Fruit fly (Drosophila melanogaster) whole organism, wandering third instar larva: ENCODE measurements around the gene CG42346.

ENCODE experiments used
- Abd-B ChIP-seq: fragments of >200 bp; optimal IDR thresholded peaks from 2 replicates; lab custom pipeline; 2017; ENCODE audit warnings: missing biosample characterization, missing genetic modification characterization
- CG32264 ChIP-seq: fragments of 200-800 bp; sonication (Bioruptor generic); optimal IDR thresholded peaks from 2 replicates; lab custom pipeline; 2016; ENCODE audit warnings: missing biosample characterization, missing genetic modification characterization
- CG9705 ChIP-seq: fragments of 200-800 bp; sonication (Bioruptor generic); optimal IDR thresholded peaks from 2 replicates; lab custom pipeline; 2018; ENCODE audit warnings: missing biosample characterization, mild to moderate bottlenecking, missing genetic modification characterization
- CrebA ChIP-seq: fragments of 200-800 bp; sonication (Bioruptor generic); optimal IDR thresholded peaks from 2 replicates; lab custom pipeline; 2016; ENCODE audit warnings: missing biosample characterization, mild to moderate bottlenecking, missing genetic modification characterization, borderline replicate concordance
- Dfd ChIP-seq: fragments of >200 bp; optimal IDR thresholded peaks from 2 replicates; lab custom pipeline; 2017; ENCODE audit warnings: missing biosample characterization, missing genetic modification characterization
- Dif ChIP-seq: fragments of 200-275, 200-300 bp; sonication (Bioruptor generic); optimal IDR thresholded peaks from 2 replicates; lab custom pipeline; 2018; ENCODE audit warnings: missing biosample characterization, missing genetic modification characterization; ENCODE audit not compliant: partially characterized antibody
- GATAd ChIP-seq: sonication (Bioruptor generic); optimal IDR thresholded peaks from 2 replicates; lab custom pipeline; 2016; ENCODE audit warnings: missing biosample characterization, missing genetic modification characterization
- HLH106 ChIP-seq: fragments of 200-800 bp; optimal IDR thresholded peaks from 3 replicates; lab custom pipeline; 2019; ENCODE audit warnings: missing biosample characterization, mild to moderate bottlenecking, missing genetic modification characterization, moderate library complexity
- Hnf4 ChIP-seq: fragments of 200-800 bp; sonication (Bioruptor generic); optimal IDR thresholded peaks from 2 replicates; lab custom pipeline; 2016; ENCODE audit warnings: missing biosample characterization, mild to moderate bottlenecking, missing genetic modification characterization
- Hr78 ChIP-seq: fragments of >200 bp; optimal IDR thresholded peaks from 2 replicates; lab custom pipeline; 2017; ENCODE audit warnings: missing biosample characterization, missing genetic modification characterization
- Hr83 ChIP-seq: fragments of 200-300 bp; sonication (Bioruptor generic); optimal IDR thresholded peaks from 2 replicates; lab custom pipeline; 2016; ENCODE audit warnings: missing biosample characterization, mild to moderate bottlenecking, missing genetic modification characterization, moderate library complexity; ENCODE audit not compliant: poor library complexity, severe bottlenecking
- Mio ChIP-seq: sonication (Bioruptor generic); optimal IDR thresholded peaks from 2 replicates; lab custom pipeline; 2016; ENCODE audit warnings: missing biosample characterization, missing genetic modification characterization
- Myc ChIP-seq: fragments of >200 bp; optimal IDR thresholded peaks from 2 replicates; lab custom pipeline; 2017
- N ChIP-seq: fragments of >200 bp; optimal IDR thresholded peaks from 2 replicates; lab custom pipeline; 2018; ENCODE audit warnings: missing biosample characterization, missing external identifiers, missing genetic modification characterization
- OdsH ChIP-seq: fragments of 200-800 bp; sonication (Bioruptor generic); optimal IDR thresholded peaks from 2 replicates; lab custom pipeline; 2016; ENCODE audit warnings: missing biosample characterization, mild to moderate bottlenecking, missing genetic modification characterization
- Sp1 ChIP-seq: fragments of 200-800 bp; sonication (Bioruptor generic); optimal IDR thresholded peaks from 3 replicates; lab custom pipeline; 2019; ENCODE audit warnings: missing biosample characterization, mild to moderate bottlenecking, missing genetic modification characterization, moderate library complexity
- br ChIP-seq: fragments of 200-800 bp; sonication (Bioruptor generic); optimal IDR thresholded peaks from 2 replicates; lab custom pipeline; 2016; ENCODE audit warnings: missing biosample characterization, missing genetic modification characterization
- brk ChIP-seq: fragments of 200-800 bp; sonication (Bioruptor generic); optimal IDR thresholded peaks from 2 replicates; lab custom pipeline; 2016; ENCODE audit warnings: missing biosample characterization, mild to moderate bottlenecking, missing genetic modification characterization
- dl ChIP-seq, 2 experiments: fragments of 175-275, 200-275 bp in 1 of 2; fragments of 200-275 bp in 1 of 2; sonication (Bioruptor generic); optimal IDR thresholded peaks; lab custom pipeline; 2018; ENCODE audit warnings: mild to moderate bottlenecking in 2 of 2, missing biosample characterization in 2 of 2, missing genetic modification characterization in 2 of 2, moderate library complexity in 2 of 2; ENCODE audit not compliant: partially characterized antibody in 2 of 2, insufficient read depth in 1 of 2
- dsf ChIP-seq: sonication (Bioruptor generic); optimal IDR thresholded peaks from 2 replicates; lab custom pipeline; 2016; ENCODE audit warnings: missing biosample characterization, missing genetic modification characterization, borderline replicate concordance
- ey ChIP-seq: fragments of 200-800 bp; sonication (Bioruptor generic); optimal IDR thresholded peaks from 2 replicates; lab custom pipeline; 2016; ENCODE audit warnings: missing biosample characterization, missing genetic modification characterization
- foxo ChIP-seq, 2 experiments: fragments of 200-800 bp; sonication (Bioruptor generic); optimal IDR thresholded peaks; 2 replicates in 1 of 2; 3 replicates in 1 of 2; lab custom pipeline; 2016 to 2017; ENCODE audit warnings: missing biosample characterization in 2 of 2, missing genetic modification characterization in 2 of 2
- fru ChIP-seq: fragments of 200-800 bp; sonication (Bioruptor generic); optimal IDR thresholded peaks from 3 replicates; lab custom pipeline; 2016; ENCODE audit warnings: missing biosample characterization, mild to moderate bottlenecking, missing genetic modification characterization
- h ChIP-seq: fragments of 200-800 bp; sonication (Bioruptor generic); optimal IDR thresholded peaks from 3 replicates; lab custom pipeline; 2016; ENCODE audit warnings: missing biosample characterization, mild to moderate bottlenecking, missing genetic modification characterization
- jim ChIP-seq: fragments of 175-275, 200-325 bp; sonication (Bioruptor generic); optimal IDR thresholded peaks from 2 replicates; lab custom pipeline; 2016; ENCODE audit warnings: missing biosample characterization, mild to moderate bottlenecking, missing genetic modification characterization
- pan ChIP-seq: fragments of >200 bp; optimal IDR thresholded peaks from 2 replicates; lab custom pipeline; 2017
- psq ChIP-seq: fragments of 200-800 bp; sonication (Bioruptor generic); optimal IDR thresholded peaks from 3 replicates; lab custom pipeline; 2017; ENCODE audit warnings: missing biosample characterization, mild to moderate bottlenecking, missing genetic modification characterization, moderate library complexity
- rgr ChIP-seq: fragments of 200-800 bp; sonication (Bioruptor generic); optimal IDR thresholded peaks from 3 replicates; lab custom pipeline; 2016; ENCODE audit warnings: missing biosample characterization, mild to moderate bottlenecking, missing genetic modification characterization
- sage ChIP-seq: fragments of 200-800 bp; sonication (Bioruptor generic); optimal IDR thresholded peaks from 2 replicates; lab custom pipeline; 2016; ENCODE audit warnings: missing biosample characterization, mild to moderate bottlenecking, missing genetic modification characterization
- sv ChIP-seq: fragments of 200-800 bp; sonication (Bioruptor generic); optimal IDR thresholded peaks from 3 replicates; lab custom pipeline; 2016; ENCODE audit warnings: missing biosample characterization, missing genetic modification characterization
- tai ChIP-seq: sonication (Bioruptor generic); optimal IDR thresholded peaks from 2 replicates; lab custom pipeline; 2016; ENCODE audit warnings: missing biosample characterization, missing genetic modification characterization
- usp ChIP-seq: fragments of >200 bp; optimal IDR thresholded peaks from 2 replicates; lab custom pipeline; 2017; ENCODE audit warnings: missing biosample characterization, missing genetic modification characterization
- woc ChIP-seq: sonication (Bioruptor generic); optimal IDR thresholded peaks from 2 replicates; lab custom pipeline; 2016; ENCODE audit warnings: missing biosample characterization, mild to moderate bottlenecking, missing genetic modification characterization

The CG42346 gene

DNA sequence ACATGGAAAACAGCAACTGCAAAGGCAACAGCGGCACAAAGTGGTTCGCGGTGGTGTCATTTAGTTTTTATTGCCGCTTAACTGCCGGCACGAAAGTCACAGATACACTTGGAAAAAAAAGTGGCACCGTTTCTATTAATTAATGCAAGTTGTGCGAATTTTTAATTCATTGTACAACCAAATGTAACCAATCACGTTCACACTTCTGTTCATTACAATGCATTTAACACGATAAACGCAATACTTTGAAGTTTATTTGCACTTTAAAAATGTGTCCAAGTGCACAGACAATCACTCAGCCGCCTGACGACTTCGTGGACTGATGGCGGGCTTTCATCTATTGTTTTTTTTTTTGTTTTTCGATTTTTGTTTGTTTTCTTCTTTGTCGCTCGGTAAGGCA, 1.3 kb downstream of the CG42346 start (continued):
- TF ChIP-seq dsf (GFP tag; lab: Kevin White, UChicago) = no peak
- TF ChIP-seq Abd-B = no peak
- TF ChIP-seq CG32264 = no peak
- TF ChIP-seq sage = no peak

DNA sequence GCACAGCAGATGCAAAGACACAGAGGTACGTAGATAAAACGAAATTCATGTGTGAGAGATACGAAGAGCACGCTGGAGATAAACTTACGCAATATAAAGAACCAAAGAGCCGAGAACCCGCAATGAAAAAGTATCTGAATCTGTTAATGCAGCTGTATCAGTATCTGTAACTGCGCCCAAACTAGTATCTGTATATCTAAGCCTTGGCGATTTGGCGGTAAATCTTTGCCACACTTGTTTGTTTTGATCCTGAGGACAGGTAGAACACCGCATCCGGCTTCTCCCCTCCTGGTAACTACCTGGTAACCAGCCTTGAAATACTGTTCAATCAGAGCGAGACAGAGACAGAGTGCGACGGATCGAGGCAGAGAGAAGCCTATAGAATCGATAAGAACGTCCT, 4.2 kb downstream of the CG42346 start:
- TF ChIP-seq psq (GFP tag; lab: Kevin White, UChicago) = no peak
- TF ChIP-seq Dif (GFP tag; lab: Kevin White, UChicago) = no peak
- no peak for TF ChIP-seq Hr83 (GFP tag; lab: Kevin White, UChicago)
- no peak for TF ChIP-seq woc (GFP tag; lab: Kevin White, UChicago)
- TF ChIP-seq brk (GFP tag; lab: Kevin White, UChicago) = no peak
- no peak for TF ChIP-seq OdsH (GFP tag; lab: Kevin White, UChicago)
- TF ChIP-seq jim (GFP tag; lab: Kevin White, UChicago) = no peak
- no peak for TF ChIP-seq dsf (GFP tag; lab: Kevin White, UChicago)
- no peak for TF ChIP-seq Dfd (GFP tag; lab: Kevin White, UChicago)
- no peak for TF ChIP-seq Hr78 (GFP tag; lab: Kevin White, UChicago)
- no peak for TF ChIP-seq sage
- TF ChIP-seq GATAd (GFP tag; lab: Kevin White, UChicago) = no peak
- no peak for TF ChIP-seq N (GFP tag; lab: Kevin White, UChicago)
- no peak for TF ChIP-seq br
- no peak for TF ChIP-seq tai (GFP tag; lab: Kevin White, UChicago)

DNA sequence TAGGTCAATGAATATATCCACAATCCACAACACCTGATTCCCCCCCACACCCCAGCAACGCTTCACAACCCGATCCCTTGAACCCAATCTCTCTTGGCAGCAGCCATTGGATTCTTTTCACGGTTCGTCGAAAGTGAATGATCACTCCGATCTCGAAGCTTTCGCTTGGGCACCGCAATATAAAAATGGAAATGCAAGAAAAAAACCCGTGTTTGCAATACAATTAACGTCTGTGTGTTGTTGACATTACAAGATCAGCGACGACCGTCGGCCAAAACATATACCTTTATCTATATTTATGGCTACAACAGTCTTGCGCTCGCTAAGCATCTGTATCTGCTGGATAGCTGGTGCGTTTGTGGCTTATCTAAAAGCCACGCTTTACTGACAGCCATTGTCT, 5.1 kb downstream of the CG42346 start:
- no peak for TF ChIP-seq h (GFP tag; lab: Kevin White, UChicago)
- TF ChIP-seq Mio (GFP tag; lab: Kevin White, UChicago) = no peak
- TF ChIP-seq Hnf4 (GFP tag; lab: Kevin White, UChicago) = no peak
- TF ChIP-seq sv (GFP tag; lab: Kevin White, UChicago) = no peak
- no peak for TF ChIP-seq GATAd (GFP tag; lab: Kevin White, UChicago)
- no peak for TF ChIP-seq Myc (lab: Kevin White, UChicago)
- no peak for TF ChIP-seq N (GFP tag; lab: Kevin White, UChicago)

DNA sequence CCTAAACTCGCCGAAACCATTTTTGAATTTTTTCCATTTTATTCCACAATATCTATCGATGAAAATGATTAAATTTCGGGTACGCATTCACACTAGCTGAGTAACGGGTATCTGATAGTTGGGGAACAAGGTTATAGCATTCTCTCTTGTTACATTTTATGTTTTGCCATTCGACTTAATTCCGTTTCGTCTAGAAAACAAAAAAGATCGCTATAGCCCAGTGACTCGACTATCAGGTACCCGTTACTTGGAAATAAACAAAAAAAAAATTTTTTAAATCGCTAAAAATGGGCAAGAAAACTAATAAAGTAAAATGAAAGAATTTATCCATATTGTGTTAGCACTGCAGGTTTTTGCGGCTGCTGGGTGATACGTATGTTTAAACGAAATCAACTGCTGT, 6.2 kb downstream of the CG42346 start:
- TF ChIP-seq h (GFP tag; lab: Kevin White, UChicago) (no peak), Hr78 (GFP tag; lab: Kevin White, UChicago) (no peak), jim (GFP tag; lab: Kevin White, UChicago) (no peak), Abd-B (no peak)

DNA sequence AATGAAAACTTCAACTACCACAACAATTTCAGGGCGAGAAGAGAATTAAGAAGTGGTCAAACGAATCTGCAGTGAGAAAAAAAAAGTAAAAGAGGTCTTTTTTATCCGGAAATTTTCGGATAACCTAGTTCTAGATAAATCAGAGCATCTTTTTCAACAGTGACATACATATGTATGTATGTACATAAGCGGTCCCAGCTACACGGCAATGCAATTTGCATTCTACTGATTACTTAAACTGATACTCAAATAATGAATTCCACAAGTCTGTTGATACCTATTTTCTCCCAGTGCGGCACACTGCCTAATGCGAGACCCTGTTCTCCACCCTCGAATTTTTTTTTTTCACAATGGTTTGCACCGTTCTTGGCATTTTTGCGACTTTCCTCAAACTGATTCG, 14.2 kb downstream of the CG42346 start:
- peak; percentile 38 for TF ChIP-seq rgr
- TF ChIP-seq Dif (GFP tag; lab: Kevin White, UChicago) = no peak
- TF ChIP-seq Hnf4 (GFP tag; lab: Kevin White, UChicago) = peak; percentile 7
- TF ChIP-seq ey = peak; percentile 2
- peak; percentile 32 for TF ChIP-seq h (GFP tag; lab: Kevin White, UChicago)
- TF ChIP-seq pan (lab: Kevin White, UChicago) = no peak
- peak in 1 of 2 experiments; percentile 34 for TF ChIP-seq foxo (GFP tag; optimal IDR thresholded peaks at IDR 0.05; lab: Kevin White, UChicago)
- TF ChIP-seq OdsH (GFP tag; lab: Kevin White, UChicago) = peak; percentile 7
- no peak for TF ChIP-seq dsf (GFP tag; lab: Kevin White, UChicago)
- peak; percentile 32 for TF ChIP-seq br
- peak; percentile 45 for TF ChIP-seq fru (GFP tag; lab: Kevin White, UChicago)
- TF ChIP-seq HLH106 = peak; percentile 40
- TF ChIP-seq, all 38 proteins: peak for 9

DNA sequence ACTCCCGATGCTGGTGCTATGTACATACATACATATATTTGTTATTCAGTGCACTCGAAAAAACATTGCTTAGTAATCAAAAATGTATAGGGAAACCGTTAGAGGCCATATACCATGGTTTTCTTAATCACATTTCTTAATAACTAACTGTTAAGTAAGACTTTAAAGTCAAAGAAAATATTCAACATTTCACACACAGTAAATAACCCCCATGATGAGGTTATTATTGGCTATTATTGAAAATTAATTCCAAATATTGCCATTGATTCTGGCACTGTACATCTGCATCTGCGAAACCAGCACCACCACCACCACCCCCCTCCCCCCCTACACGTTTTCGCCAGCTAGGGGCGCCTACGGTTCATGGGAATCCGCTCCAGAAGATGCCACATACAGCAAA, 15.0 kb downstream of the CG42346 start:
- TF ChIP-seq OdsH (GFP tag; lab: Kevin White, UChicago) (no peak), Hr78 (GFP tag; lab: Kevin White, UChicago) (no peak), pan (lab: Kevin White, UChicago) (no peak), dl (GFP tag; optimal IDR thresholded peaks at IDR 0.05; lab: Kevin White, UChicago; ENCODE audit: insufficient read depth in 1 of 2, partially characterized antibody in 2 of 2) (no peak), Hr83 (GFP tag; lab: Kevin White, UChicago) (no peak), psq (GFP tag; lab: Kevin White, UChicago) (no peak), sv (GFP tag; lab: Kevin White, UChicago) (no peak), jim (GFP tag; lab: Kevin White, UChicago) (no peak), Myc (lab: Kevin White, UChicago) (no peak), Hnf4 (GFP tag; lab: Kevin White, UChicago) (no peak), usp (GFP tag; lab: Kevin White, UChicago) (no peak), CrebA (GFP tag; lab: Kevin White, UChicago) (no peak), N (GFP tag; lab: Kevin White, UChicago) (no peak), ey (no peak), CG9705 (GFP tag; lab: Kevin White, UChicago) (no peak), Dif (GFP tag; lab: Kevin White, UChicago) (no peak), Sp1 (GFP tag; lab: Kevin White, UChicago) (no peak), dsf (GFP tag; lab: Kevin White, UChicago) (no peak)
